Worm (Caenorhabditis elegans) whole organism, L4/young adult: Measurements from ENCODE around the gene oac-57.

Experiments used
- W03F9.2 ChIP-seq: fragments of 150-350 bp; optimal IDR thresholded peaks from 2 replicates; lab custom pipeline; 2014; ENCODE audit warnings: missing biosample characterization, missing genetic modification characterization
- dao-5 ChIP-seq: sonication (generic microtip); optimal IDR thresholded peaks from 2 replicates; lab custom pipeline; 2016; ENCODE audit warnings: missing genotype, missing genetic modification characterization, moderate library complexity, missing compliant biosample characterization
- him-1 ChIP-seq: sonication (generic microtip); optimal IDR thresholded peaks from 2 replicates; lab custom pipeline; 2016; ENCODE audit warnings: missing genotype, missing genetic modification reagents, missing genetic modification characterization, missing compliant biosample characterization

DNA sequence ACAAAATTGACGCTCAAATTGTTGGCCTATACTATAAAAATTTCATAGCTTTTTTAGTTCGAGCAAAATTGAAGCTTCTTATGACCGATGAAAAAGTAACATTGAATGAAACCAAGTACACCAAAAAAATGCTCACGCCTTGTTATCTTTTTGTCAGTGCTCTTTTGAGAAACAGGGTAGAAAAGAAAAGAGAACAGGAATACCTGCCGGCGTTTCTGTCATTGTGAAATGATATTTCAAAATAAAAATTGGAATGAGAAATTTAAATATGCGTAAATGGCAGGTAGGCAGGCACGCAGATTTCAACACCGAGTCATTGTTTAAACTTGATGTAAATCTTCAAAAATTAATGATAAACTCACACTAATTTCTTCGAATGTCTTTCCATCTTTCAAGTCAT is 2.9 kb downstream of the oac-57 start:
- TF ChIP-seq him-1 (tag; lab: Kevin White, UChicago) (no peak), W03F9.2 (no peak), dao-5 (tag; lab: Kevin White, UChicago) (no peak)
